Fruit fly (Drosophila melanogaster) whole organism, embryonic: ENCODE measurements around the gene CG13931.

Experiments
- Antp ChIP-seq: fragments of 200-800 bp; sonication (Bioruptor generic); optimal IDR thresholded peaks from 3 replicates; lab custom pipeline; 2016; ENCODE audit warnings: missing biosample characterization, missing genetic modification characterization
- Atf-2 ChIP-seq: fragments of 200-800 bp; sonication (Bioruptor generic); optimal IDR thresholded peaks from 2 replicates; lab custom pipeline; 2016; ENCODE audit warnings: missing biosample characterization, missing genetic modification characterization
- Bteb2 ChIP-seq: fragments of 200-800 bp; sonication (Bioruptor generic); optimal IDR thresholded peaks from 2 replicates; lab custom pipeline; 2016; ENCODE audit warnings: missing biosample characterization, missing genetic modification characterization
- CG10147 ChIP-seq: fragments of 200-800 bp; sonication (Bioruptor generic); optimal IDR thresholded peaks from 2 replicates; lab custom pipeline; 2019; ENCODE audit warnings: missing biosample characterization, mild to moderate bottlenecking, missing genetic modification characterization, moderate library complexity
- CG12299 ChIP-seq: fragments of 200-800 bp; sonication (Bioruptor generic); optimal IDR thresholded peaks from 2 replicates; lab custom pipeline; 2018; ENCODE audit warnings: missing biosample characterization, mild to moderate bottlenecking, missing genetic modification characterization
- CG12659 ChIP-seq: fragments of 200-800 bp; sonication (Bioruptor generic); optimal IDR thresholded peaks from 3 replicates; lab custom pipeline; 2017; ENCODE audit warnings: mild to moderate bottlenecking, missing biosample characterization, missing genetic modification reagents, missing genetic modification characterization
- CG13424 ChIP-seq: fragments of 200-800 bp; sonication (Bioruptor generic); optimal IDR thresholded peaks from 2 replicates; lab custom pipeline; 2019; ENCODE audit warnings: missing biosample characterization, mild to moderate bottlenecking, missing genetic modification characterization, moderate library complexity
- CG15601 ChIP-seq: fragments of 200-800 bp; sonication (Bioruptor generic); optimal IDR thresholded peaks from 3 replicates; lab custom pipeline; 2019; ENCODE audit warnings: missing biosample characterization, mild to moderate bottlenecking, missing genetic modification characterization, moderate library complexity
- CG17186 ChIP-seq: fragments of 200-800 bp; sonication (Bioruptor generic); optimal IDR thresholded peaks from 3 replicates; lab custom pipeline; 2017; ENCODE audit warnings: missing biosample characterization, missing genetic modification reagents, missing genetic modification characterization
- CG30403 ChIP-seq: fragments of 200-800 bp; sonication (Bioruptor generic); optimal IDR thresholded peaks from 3 replicates; lab custom pipeline; 2016; ENCODE audit warnings: missing biosample characterization, missing genetic modification characterization
- CG30431 ChIP-seq: fragments of 200-800 bp; sonication (Bioruptor generic); optimal IDR thresholded peaks from 2 replicates; lab custom pipeline; 2017; ENCODE audit warnings: missing biosample characterization, missing genetic modification characterization
- CG31388 ChIP-seq: fragments of 200-800 bp; sonication (Bioruptor generic); optimal IDR thresholded peaks from 2 replicates; lab custom pipeline; 2016; ENCODE audit warnings: missing biosample characterization, missing genetic modification characterization
- CG34376 ChIP-seq: fragments of 200-800 bp; sonication (Bioruptor generic); optimal IDR thresholded peaks from 2 replicates; lab custom pipeline; 2018; ENCODE audit warnings: missing biosample characterization, mild to moderate bottlenecking, missing genetic modification characterization
- CG4707 ChIP-seq: fragments of 200-800 bp; sonication (Bioruptor generic); optimal IDR thresholded peaks from 2 replicates; lab custom pipeline; 2018; ENCODE audit warnings: missing biosample characterization, mild to moderate bottlenecking, missing genetic modification characterization, moderate library complexity
- CG5180 ChIP-seq: fragments of 200-800 bp; sonication (Bioruptor generic); optimal IDR thresholded peaks from 3 replicates; lab custom pipeline; 2017; ENCODE audit warnings: missing biosample characterization, missing genetic modification characterization, mild to moderate bottlenecking, moderate library complexity, missing genetic modification reagents
- CG6654 ChIP-seq: fragments of 200-800 bp; sonication (Bioruptor generic); optimal IDR thresholded peaks from 2 replicates; lab custom pipeline; 2017; ENCODE audit warnings: missing biosample characterization, mild to moderate bottlenecking, missing genetic modification characterization
- CG6689 ChIP-seq: fragments of 200-800 bp; sonication (Bioruptor generic); IDR thresholded peaks from 2 replicates; pipeline ENCODE4 v1.3.6; 2022; ENCODE audit warnings: missing biosample characterization, missing genetic modification characterization
- CG6765 ChIP-seq: fragments of 200-800 bp; sonication (Bioruptor generic); optimal IDR thresholded peaks from 3 replicates; lab custom pipeline; 2017; ENCODE audit warnings: missing biosample characterization, mild to moderate bottlenecking, missing genetic modification characterization
- CG8089 ChIP-seq: fragments of 200-800 bp; sonication (Bioruptor generic); optimal IDR thresholded peaks from 3 replicates; lab custom pipeline; 2016; ENCODE audit warnings: missing biosample characterization, missing genetic modification characterization
- CG8290 ChIP-seq, 3 experiments: fragments of 200-800 bp; sonication (Bioruptor generic); optimal IDR thresholded peaks; 2 replicates each; lab custom pipeline; 2016 to 2019; ENCODE audit warnings: missing biosample characterization in 3 of 3, missing genetic modification characterization in 3 of 3, mild to moderate bottlenecking in 2 of 3, moderate library complexity in 1 of 3
- CG8478 ChIP-seq: fragments of >200 bp; optimal IDR thresholded peaks from 2 replicates; lab custom pipeline; 2018
- CHES-1-like ChIP-seq: fragments of 200-800 bp; sonication (Bioruptor generic); optimal IDR thresholded peaks from 2 replicates; lab custom pipeline; 2016; ENCODE audit warnings: missing biosample characterization, missing genetic modification characterization
- Dll ChIP-seq: fragments of 200-800 bp; sonication (Bioruptor generic); IDR thresholded peaks from 4 replicates; pipeline ENCODE4 v1.3.6; 2022; ENCODE audit warnings: missing biosample characterization, missing genetic modification characterization; ENCODE audit not compliant: partially characterized antibody
- Doc2 ChIP-seq: fragments of 200-800 bp; sonication (Bioruptor generic); IDR thresholded peaks from 2 replicates; pipeline ENCODE4 v1.3.6; 2022; ENCODE audit warnings: missing biosample characterization, missing genetic modification characterization
- E2f2 ChIP-seq: fragments of 200-800 bp; sonication (Bioruptor generic); IDR thresholded peaks from 2 replicates; pipeline ENCODE4 v1.3.6; 2022; ENCODE audit warnings: missing biosample characterization, missing genetic modification characterization
- NC2β ChIP-seq: fragments of 200-800 bp; sonication (Bioruptor generic); optimal IDR thresholded peaks from 2 replicates; lab custom pipeline; 2016; ENCODE audit warnings: missing biosample characterization, missing genetic modification characterization
- Neu2 ChIP-seq: fragments of 200-800 bp; sonication (Bioruptor generic); optimal IDR thresholded peaks from 3 replicates; lab custom pipeline; 2016; ENCODE audit warnings: missing biosample characterization, missing genetic modification characterization, borderline replicate concordance
- Nf-YB ChIP-seq: fragments of 200-800 bp; sonication (Bioruptor generic); optimal IDR thresholded peaks from 3 replicates; lab custom pipeline; 2019; ENCODE audit warnings: missing biosample characterization, mild to moderate bottlenecking, missing genetic modification characterization, moderate library complexity
- Nf-YC ChIP-seq: fragments of 200-800 bp; optimal IDR thresholded peaks from 3 replicates; lab custom pipeline; 2019; ENCODE audit warnings: missing biosample characterization, mild to moderate bottlenecking, missing genetic modification characterization, moderate library complexity
- NfI ChIP-seq: fragments of 200-800 bp; sonication (Bioruptor generic); optimal IDR thresholded peaks from 3 replicates; lab custom pipeline; 2018; ENCODE audit warnings: missing biosample characterization, mild to moderate bottlenecking, missing genetic modification characterization, moderate library complexity
- Oli ChIP-seq: fragments of 200-800 bp; sonication (Bioruptor generic); optimal IDR thresholded peaks from 2 replicates; lab custom pipeline; 2018; ENCODE audit warnings: missing biosample characterization, mild to moderate bottlenecking, missing genetic modification characterization, moderate library complexity
- Pdp1 ChIP-seq, 2 experiments: fragments of 200-800 bp; sonication (Bioruptor generic); optimal IDR thresholded peaks; 3 replicates each; lab custom pipeline; 2016; ENCODE audit warnings: missing biosample characterization in 2 of 2, missing genetic modification characterization in 2 of 2, mild to moderate bottlenecking in 1 of 2, moderate library complexity in 1 of 2
- Poxn ChIP-seq: fragments of 200-800 bp; sonication (Bioruptor generic); IDR thresholded peaks from 2 replicates; pipeline ENCODE4 v1.3.6; 2022; ENCODE audit warnings: missing biosample characterization, missing genetic modification characterization
- Scr ChIP-seq: fragments of 200-800 bp; sonication (Bioruptor generic); IDR thresholded peaks from 2 replicates; pipeline ENCODE4 v1.3.6; 2022; ENCODE audit warnings: missing biosample characterization, missing genetic modification characterization; ENCODE audit not compliant: partially characterized antibody
- Sox100B ChIP-seq: fragments of 200-800 bp; sonication (Bioruptor generic); optimal IDR thresholded peaks from 3 replicates; lab custom pipeline; 2018; ENCODE audit warnings: missing biosample characterization, mild to moderate bottlenecking, missing genetic modification characterization
- al ChIP-seq: fragments of 200-800 bp; sonication (Bioruptor generic); IDR thresholded peaks from 2 replicates; pipeline ENCODE4 v1.3.6; 2022; ENCODE audit warnings: missing biosample characterization, missing genetic modification characterization
- ara ChIP-seq: fragments of 200-800 bp; sonication (Bioruptor generic); IDR thresholded peaks from 2 replicates; pipeline ENCODE4 v1.3.6; 2022; ENCODE audit warnings: missing biosample characterization, missing genetic modification characterization
- bowl ChIP-seq: fragments of 200-800 bp; sonication (Bioruptor generic); IDR thresholded peaks from 2 replicates; pipeline ENCODE4 v1.3.6; 2022; ENCODE audit warnings: missing biosample characterization, missing genetic modification characterization
- cg ChIP-seq: fragments of 200-800 bp; sonication (Bioruptor generic); optimal IDR thresholded peaks from 3 replicates; lab custom pipeline; 2019; ENCODE audit warnings: missing biosample characterization, mild to moderate bottlenecking, missing genetic modification characterization, moderate library complexity
- crc ChIP-seq: fragments of 200-800 bp; sonication (Bioruptor generic); optimal IDR thresholded peaks from 2 replicates; lab custom pipeline; 2016; ENCODE audit warnings: missing biosample characterization, missing genetic modification characterization
- gsb ChIP-seq: fragments of 200-800 bp; sonication (Bioruptor generic); IDR thresholded peaks from 2 replicates; pipeline ENCODE4 v1.3.6; 2022; ENCODE audit warnings: missing biosample characterization, missing genetic modification characterization
- gt ChIP-seq: fragments of 200-800 bp; sonication (Bioruptor generic); IDR thresholded peaks from 2 replicates; pipeline ENCODE4 v1.3.6; 2022; ENCODE audit warnings: missing biosample characterization, missing genetic modification characterization
- rib ChIP-seq: fragments of 200-800 bp; sonication (Bioruptor generic); IDR thresholded peaks from 2 replicates; pipeline ENCODE4 v1.3.6; 2022; ENCODE audit warnings: missing biosample characterization, missing genetic modification characterization
- row ChIP-seq: fragments of 200-800 bp; sonication (Bioruptor generic); IDR thresholded peaks from 3 replicates; pipeline ENCODE4 v1.3.6; 2022; ENCODE audit warnings: missing biosample characterization, missing genetic modification characterization
- so ChIP-seq: fragments of 200-800 bp; sonication (Bioruptor generic); IDR thresholded peaks from 3 replicates; pipeline ENCODE4 v1.3.6; 2022; ENCODE audit warnings: missing biosample characterization, missing genetic modification characterization
- sr ChIP-seq: fragments of 200-800 bp; sonication (Bioruptor generic); IDR thresholded peaks from 3 replicates; pipeline ENCODE4 v1.3.6; 2022; ENCODE audit warnings: missing biosample characterization, missing genetic modification characterization
- ssp ChIP-seq: fragments of 200-800 bp; sonication (Bioruptor generic); IDR thresholded peaks from 2 replicates; pipeline ENCODE4 v1.3.6; 2022; ENCODE audit warnings: missing biosample characterization, missing genetic modification characterization
- unpg ChIP-seq: fragments of 200-800 bp; sonication (Bioruptor generic); optimal IDR thresholded peaks from 3 replicates; lab custom pipeline; 2018; ENCODE audit warnings: missing biosample characterization, mild to moderate bottlenecking, missing genetic modification characterization, moderate library complexity
- yki ChIP-seq: fragments of >200 bp; optimal IDR thresholded peaks from 3 replicates; lab custom pipeline; 2018
- zen ChIP-seq: fragments of 200-800 bp; sonication (Bioruptor generic); optimal IDR thresholded peaks from 3 replicates; lab custom pipeline; 2018; ENCODE audit warnings: missing biosample characterization, mild to moderate bottlenecking, missing genetic modification characterization, moderate library complexity

Gene CG13931

DNA sequence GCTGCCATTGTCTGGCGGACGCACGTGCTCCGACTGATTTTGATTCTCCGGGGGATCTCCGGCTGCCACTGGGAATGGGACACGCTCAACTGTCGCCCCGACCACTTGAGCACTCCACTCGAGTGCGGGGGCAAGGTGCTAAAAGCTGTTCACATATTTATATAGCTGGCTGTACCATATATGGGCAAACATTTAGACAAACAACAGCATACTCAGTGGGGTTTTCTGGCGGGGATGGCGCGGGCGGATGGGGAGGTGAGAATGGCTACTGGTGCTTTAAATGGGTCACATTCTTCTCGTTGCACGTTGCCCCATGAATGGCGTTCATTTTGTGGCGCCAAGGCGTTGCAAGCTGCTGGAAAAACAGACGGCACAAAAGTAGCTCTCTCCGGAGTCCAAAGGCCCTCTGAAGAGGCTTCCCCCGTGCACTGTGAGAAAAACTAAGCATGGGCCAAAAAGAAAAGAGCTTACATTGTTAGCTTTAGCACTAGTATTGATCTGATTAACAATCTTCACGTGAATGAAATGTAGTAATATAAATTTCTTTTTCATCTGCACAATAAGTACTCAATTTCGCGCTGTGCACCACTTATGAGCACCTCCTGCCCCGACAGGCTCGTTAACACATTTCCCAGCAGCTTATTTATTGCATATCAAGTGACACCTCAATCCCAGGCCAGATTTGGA, 11.3 kb downstream of the CG13931 start:
- no peak for TF ChIP-seq CG8478 (lab: Kevin White, UChicago)
- no peak for TF ChIP-seq Nf-YC (tag; lab: Kevin White, UChicago)
- no peak for TF ChIP-seq Scr (GFP tag; lab: Robert Waterston, UW)
- TF ChIP-seq gt (GFP tag; lab: Robert Waterston, UW): peak; percentile 30; the same call in 1 of the 2 replicates
- TF ChIP-seq CG6765 (GFP tag; lab: Kevin White, UChicago): peak; percentile 6
- TF ChIP-seq CHES-1-like (GFP tag; lab: Kevin White, UChicago): peak; percentile 3
- no peak for TF ChIP-seq sr (GFP tag; lab: Robert Waterston, UW)
- no peak for TF ChIP-seq bowl (GFP tag; lab: Robert Waterston, UW)
- TF ChIP-seq NC2β (GFP tag; lab: Kevin White, UChicago): no peak
- TF ChIP-seq Oli (tag; lab: Kevin White, UChicago): peak; percentile 8
- TF ChIP-seq Dll (GFP tag; lab: Robert Waterston, UW): no peak
- TF ChIP-seq E2f2 (GFP tag; lab: Robert Waterston, UW): no peak
- no peak for TF ChIP-seq cg (GFP tag; lab: Kevin White, UChicago)
- TF ChIP-seq so (GFP tag; lab: Robert Waterston, UW): peak; percentile 63; the same call in 1 of the 3 replicates
- no peak for TF ChIP-seq rib (GFP tag; lab: Robert Waterston, UW)
- no peak for TF ChIP-seq ssp (GFP tag; lab: Robert Waterston, UW)
- no peak for TF ChIP-seq CG34376 (GFP tag; lab: Kevin White, UChicago)
- TF ChIP-seq gsb: no peak
- peak; percentile 52 for TF ChIP-seq row (GFP tag; lab: Robert Waterston, UW)
- TF ChIP-seq Doc2 (GFP tag; lab: Robert Waterston, UW): no peak
- no peak for TF ChIP-seq Atf-2
- no peak for TF ChIP-seq NfI
- no peak for TF ChIP-seq Nf-YB (GFP tag; lab: Kevin White, UChicago)
- no peak for TF ChIP-seq al (GFP tag; lab: Robert Waterston, UW)
- peak; percentile 10 for TF ChIP-seq CG30403 (GFP tag; lab: Kevin White, UChicago)
- TF ChIP-seq CG30431 (GFP tag; lab: Kevin White, UChicago): no peak
- peak; percentile 39 for TF ChIP-seq CG5180 (GFP tag; lab: Kevin White, UChicago)
- TF ChIP-seq CG4707 (GFP tag; lab: Kevin White, UChicago): peak; percentile 34
- TF ChIP-seq Sox100B: peak; percentile 36
- no peak for TF ChIP-seq Neu2 (GFP tag; lab: Kevin White, UChicago)
- peak; percentile 30; the same call in 1 of the 2 replicates for TF ChIP-seq CG6689 (GFP tag; lab: Robert Waterston, UW)
- TF ChIP-seq Pdp1 (GFP tag; optimal IDR thresholded peaks at IDR 0.05; lab: Kevin White, UChicago): no peak
- peak; percentile 27 for TF ChIP-seq CG6654 (GFP tag; lab: Kevin White, UChicago)
- TF ChIP-seq CG10147: no peak
- peak; percentile 17 for TF ChIP-seq zen (tag; lab: Kevin White, UChicago)
- TF ChIP-seq Bteb2 (GFP tag; lab: Kevin White, UChicago): no peak
- peak; percentile 9 for TF ChIP-seq CG17186 (GFP tag; lab: Kevin White, UChicago)
- no peak for TF ChIP-seq CG8290 (GFP tag; optimal IDR thresholded peaks at IDR 0.05; lab: Kevin White, UChicago)
- peak in 1 of 2 experiments; percentile 6 for TF ChIP-seq CG8290 (tag; optimal IDR thresholded peaks at IDR 0.05; lab: Kevin White, UChicago)
- no peak for TF ChIP-seq yki
- no peak for TF ChIP-seq CG13424 (tag; lab: Kevin White, UChicago)
- TF ChIP-seq crc (GFP tag; lab: Kevin White, UChicago): no peak
- no peak for TF ChIP-seq ara (GFP tag; lab: Robert Waterston, UW)
- TF ChIP-seq Antp (GFP tag; lab: Kevin White, UChicago): peak; percentile 40
- TF ChIP-seq CG31388 (GFP tag; lab: Kevin White, UChicago): no peak
- no peak for TF ChIP-seq Poxn (GFP tag; lab: Robert Waterston, UW)
- TF ChIP-seq CG12299: no peak
- no peak for TF ChIP-seq unpg (GFP tag; lab: Kevin White, UChicago)
- peak; percentile 35 for TF ChIP-seq CG15601 (tag; lab: Kevin White, UChicago)
- peak; percentile 21 for TF ChIP-seq CG8089
- no peak for TF ChIP-seq CG12659 (GFP tag; lab: Kevin White, UChicago)
